Fruit fly (Drosophila melanogaster) whole organism, embryonic: ENCODE measurements around the gene CG7379.

Experiments
- CG11247 ChIP-seq: fragments of 200-800 bp; sonication (Bioruptor generic); IDR thresholded peaks from 2 replicates; pipeline ENCODE4 v1.3.6; 2022; ENCODE audit warnings: missing biosample characterization, missing genetic modification characterization
- CG12659 ChIP-seq: fragments of 200-800 bp; sonication (Bioruptor generic); optimal IDR thresholded peaks from 3 replicates; lab custom pipeline; 2017; ENCODE audit warnings: mild to moderate bottlenecking, missing biosample characterization, missing genetic modification reagents, missing genetic modification characterization
- CG3065 ChIP-seq: fragments of 200-800 bp; sonication (Bioruptor generic); optimal IDR thresholded peaks from 2 replicates; lab custom pipeline; 2016; ENCODE audit warnings: missing biosample characterization, missing genetic modification characterization
- CG8478 ChIP-seq: fragments of >200 bp; optimal IDR thresholded peaks from 2 replicates; lab custom pipeline; 2018
- CG9876 ChIP-seq: fragments of 200-800 bp; sonication (Bioruptor generic); optimal IDR thresholded peaks from 2 replicates; lab custom pipeline; 2016; ENCODE audit warnings: missing biosample characterization, missing genetic modification characterization
- bcd ChIP-seq: fragments of 200-800 bp; sonication (Bioruptor generic); optimal IDR thresholded peaks from 2 replicates; lab custom pipeline; 2017; ENCODE audit warnings: missing biosample characterization, mild to moderate bottlenecking, missing genetic modification characterization
- gem ChIP-seq: fragments of 200-800 bp; sonication (Bioruptor generic); optimal IDR thresholded peaks from 2 replicates; lab custom pipeline; 2019; ENCODE audit warnings: missing biosample characterization, mild to moderate bottlenecking, missing genetic modification characterization, moderate library complexity
- ham ChIP-seq: fragments of 200-800 bp; sonication (Bioruptor generic); IDR thresholded peaks from 2 replicates; pipeline ENCODE4 v1.3.6; 2022; ENCODE audit warnings: missing biosample characterization, missing genetic modification characterization
- psq ChIP-seq: fragments of 200-800 bp; sonication (Bioruptor generic); optimal IDR thresholded peaks from 2 replicates; lab custom pipeline; 2017; ENCODE audit warnings: missing biosample characterization, missing genetic modification characterization
- seq ChIP-seq: fragments of 200-800 bp; sonication (Bioruptor generic); IDR thresholded peaks from 2 replicates; pipeline ENCODE4 v1.3.6; 2022; ENCODE audit warnings: missing biosample characterization, missing genetic modification characterization

dm6 chr3R:17795561-17796170 lies 2.4 kb downstream of the CG7379 start:
- TF ChIP-seq CG3065 (no peak), CG11247 (GFP tag; lab: Robert Waterston, UW) (no peak), psq (GFP tag; lab: Kevin White, UChicago) (no peak), ham (no peak), CG12659 (no peak), seq (GFP tag; lab: Robert Waterston, UW) (no peak), bcd (no peak), CG8478 (lab: Kevin White, UChicago) (no peak), gem (tag; lab: Kevin White, UChicago) (no peak), CG9876 (GFP tag; lab: Kevin White, UChicago) (no peak)
